Worm (Caenorhabditis elegans) whole organism, L3 larva: ENCODE results near the gene acbp-6.
A peak's percentile ranks its signal among the peaks of the same experiment; 100 is the strongest.

Experiments
- R02D3.7 ChIP-seq: fragments of 150-350 bp; optimal IDR thresholded peaks from 2 replicates; lab custom pipeline; 2014; ENCODE audit warnings: missing biosample characterization, missing genetic modification characterization
- ZK546.5 ChIP-seq: sonication (generic microtip); optimal IDR thresholded peaks from 2 replicates; lab custom pipeline; 2017; ENCODE audit warnings: missing biosample characterization, missing genetic modification characterization
- ama-1 ChIP-seq: fragments of 150-350 bp; optimal IDR thresholded peaks from 2 replicates; lab custom pipeline; 2018
- ceh-16 ChIP-seq: sonication (generic microtip); optimal IDR thresholded peaks from 2 replicates; lab custom pipeline; 2017; ENCODE audit warnings: missing biosample characterization, missing genetic modification characterization
- ceh-28 ChIP-seq: fragments of 150-350 bp; optimal IDR thresholded peaks from 2 replicates; lab custom pipeline; 2014; ENCODE audit warnings: missing biosample characterization, missing genetic modification reagents, missing genetic modification characterization
- ceh-82 ChIP-seq: fragments of 150-350 bp; optimal IDR thresholded peaks from 2 replicates; lab custom pipeline; 2014; ENCODE audit warnings: missing biosample characterization, missing genetic modification characterization
- ceh-9 ChIP-seq: sonication (generic microtip); optimal IDR thresholded peaks from 2 replicates; lab custom pipeline; 2018; ENCODE audit warnings: missing biosample characterization, missing genetic modification characterization
- daf-12 ChIP-seq: fragments of 150-350 bp; optimal IDR thresholded peaks from 2 replicates; lab custom pipeline; 2014; ENCODE audit warnings: missing biosample characterization, missing genetic modification reagents, missing genetic modification characterization
- egl-27 ChIP-seq: sonication (generic microtip); optimal IDR thresholded peaks from 4 replicates; lab custom pipeline; 2017; ENCODE audit warnings: missing biosample characterization, missing genetic modification reagents, missing genetic modification characterization
- egl-5 ChIP-seq: fragments of 150-350 bp; optimal IDR thresholded peaks from 2 replicates; lab custom pipeline; 2017; ENCODE audit warnings: missing biosample characterization, missing genetic modification reagents, missing genetic modification characterization, inconsistent platforms
- elt-1 ChIP-seq: fragments of 150-350 bp; optimal IDR thresholded peaks from 2 replicates; lab custom pipeline; 2014; ENCODE audit warnings: missing biosample characterization, missing genetic modification characterization
- elt-2 ChIP-seq: sonication (generic microtip); optimal IDR thresholded peaks from 2 replicates; lab custom pipeline; 2016; ENCODE audit warnings: missing genetic modification reagents, mild to moderate bottlenecking, missing genetic modification characterization, missing compliant biosample characterization
- elt-3 ChIP-seq, 3 experiments: fragments of 150-350 bp in 1 of 3; sonication (generic microtip) in 2 of 3; optimal IDR thresholded peaks; 2 replicates in 2 of 3; 4 replicates in 1 of 3; lab custom pipeline; 2014 to 2017; ENCODE audit warnings: missing biosample characterization in 3 of 3, missing genetic modification characterization in 3 of 3
- eor-1 ChIP-seq, 2 experiments: fragments of 150-350 bp; optimal IDR thresholded peaks; 2 replicates each; lab custom pipeline; 2014 to 2018; ENCODE audit warnings: missing biosample characterization in 2 of 2, missing genetic modification characterization in 2 of 2
- fkh-10 ChIP-seq: sonication (generic microtip); optimal IDR thresholded peaks from 2 replicates; lab custom pipeline; 2017; ENCODE audit warnings: missing biosample characterization, missing genetic modification reagents, missing genetic modification characterization
- fos-1 ChIP-seq: fragments of 150-350 bp; optimal IDR thresholded peaks from 2 replicates; lab custom pipeline; 2014; ENCODE audit warnings: missing biosample characterization, missing genetic modification characterization
- hmg-11 ChIP-seq: sonication (generic microtip); optimal IDR thresholded peaks from 2 replicates; lab custom pipeline; 2016; ENCODE audit warnings: missing genetic modification characterization, missing compliant biosample characterization
- lin-15B ChIP-seq: fragments of 150-350 bp; optimal IDR thresholded peaks from 2 replicates; lab custom pipeline; 2014; ENCODE audit warnings: missing biosample characterization, missing genetic modification characterization
- lin-39 ChIP-seq: fragments of 150-350 bp; optimal IDR thresholded peaks from 2 replicates; lab custom pipeline; 2018; ENCODE audit warnings: missing biosample characterization, missing genetic modification reagents, missing genetic modification characterization
- lsy-12 ChIP-seq: sonication (generic microtip); optimal IDR thresholded peaks from 2 replicates; lab custom pipeline; 2016; ENCODE audit warnings: mild to moderate bottlenecking, missing genetic modification characterization, missing compliant biosample characterization
- mdl-1 ChIP-seq: fragments of 150-350 bp; optimal IDR thresholded peaks from 2 replicates; lab custom pipeline; 2014; ENCODE audit warnings: missing biosample characterization, missing genetic modification characterization
- mml-1 ChIP-seq: fragments of 150-350 bp; sonication (generic microtip); optimal IDR thresholded peaks from 3 replicates; lab custom pipeline; 2014; ENCODE audit warnings: missing biosample characterization, missing genetic modification characterization
- nfya-1 ChIP-seq: sonication (generic microtip); optimal IDR thresholded peaks from 2 replicates; lab custom pipeline; 2017; ENCODE audit warnings: missing genetic modification characterization, mild to moderate bottlenecking, missing compliant biosample characterization, antibody characterized with exemption, moderate library complexity; ENCODE audit not compliant: insufficient read depth
- nhr-11 ChIP-seq: fragments of 150-350 bp; optimal IDR thresholded peaks from 2 replicates; lab custom pipeline; 2014; ENCODE audit warnings: missing biosample characterization, missing genetic modification characterization
- nhr-12 ChIP-seq: fragments of 150-350 bp; optimal IDR thresholded peaks from 2 replicates; lab custom pipeline; 2014; ENCODE audit warnings: missing biosample characterization, missing genetic modification characterization
- nhr-23 ChIP-seq: fragments of 150-350 bp; optimal IDR thresholded peaks from 2 replicates; lab custom pipeline; 2014; ENCODE audit warnings: missing biosample characterization, missing genetic modification reagents, missing genetic modification characterization
- nhr-237 ChIP-seq: fragments of 150-350 bp; optimal IDR thresholded peaks from 2 replicates; lab custom pipeline; 2014; ENCODE audit warnings: missing biosample characterization, missing genetic modification characterization
- nhr-25 ChIP-seq: sonication (generic microtip); optimal IDR thresholded peaks from 2 replicates; lab custom pipeline; 2017; ENCODE audit warnings: missing biosample characterization, missing genetic modification characterization
- nhr-28 ChIP-seq: fragments of 150-350 bp; optimal IDR thresholded peaks from 2 replicates; lab custom pipeline; 2014; ENCODE audit warnings: missing biosample characterization, missing genetic modification characterization
- nhr-43 ChIP-seq: sonication (generic microtip); optimal IDR thresholded peaks from 2 replicates; lab custom pipeline; 2016; ENCODE audit warnings: mild to moderate bottlenecking, missing genetic modification characterization, missing compliant biosample characterization; ENCODE audit not compliant: poor library complexity, severe bottlenecking
- nhr-67 ChIP-seq: fragments of 150-350 bp; optimal IDR thresholded peaks from 2 replicates; lab custom pipeline; 2014; ENCODE audit warnings: missing biosample characterization, missing genetic modification characterization
- nhr-76 ChIP-seq: fragments of 150-350 bp; sonication (generic microtip); optimal IDR thresholded peaks from 5 replicates; lab custom pipeline; 2014; ENCODE audit warnings: missing biosample characterization, missing genetic modification characterization
- nhr-77 ChIP-seq: fragments of 150-350 bp; optimal IDR thresholded peaks from 2 replicates; lab custom pipeline; 2014; ENCODE audit warnings: missing biosample characterization, missing genetic modification characterization
- pha-4 ChIP-seq: fragments of 150-350 bp; optimal IDR thresholded peaks from 2 replicates; lab custom pipeline; 2014; ENCODE audit warnings: missing biosample characterization, missing genetic modification reagents, missing genetic modification characterization
- pqm-1 ChIP-seq: fragments of 150-350 bp; optimal IDR thresholded peaks from 2 replicates; lab custom pipeline; 2017; ENCODE audit warnings: missing biosample characterization, missing genetic modification characterization, inconsistent platforms
- skn-1 ChIP-seq: fragments of 150-350 bp; optimal IDR thresholded peaks from 2 replicates; lab custom pipeline; 2014; ENCODE audit warnings: missing biosample characterization, missing genetic modification characterization
- snpc-4 ChIP-seq: fragments of 150-350 bp; optimal IDR thresholded peaks from 2 replicates; lab custom pipeline; 2014; ENCODE audit warnings: missing biosample characterization, missing genetic modification characterization
- tbx-2 ChIP-seq: sonication (generic microtip); optimal IDR thresholded peaks from 2 replicates; lab custom pipeline; 2016; ENCODE audit warnings: mild to moderate bottlenecking, missing genetic modification characterization, missing compliant biosample characterization
- unc-62 ChIP-seq: fragments of 150-350 bp; sonication (generic microtip); optimal IDR thresholded peaks from 4 replicates; lab custom pipeline; 2014; ENCODE audit warnings: missing biosample characterization, missing genetic modification reagents, missing genetic modification characterization
- zag-1 ChIP-seq: fragments of 150-350 bp; optimal IDR thresholded peaks from 2 replicates; lab custom pipeline; 2014; ENCODE audit warnings: missing biosample characterization, missing genetic modification characterization
- ztf-11 ChIP-seq: fragments of 150-350 bp; optimal IDR thresholded peaks from 2 replicates; lab custom pipeline; 2014; ENCODE audit warnings: missing biosample characterization, missing genetic modification characterization
- ztf-4 ChIP-seq: fragments of 150-350 bp; optimal IDR thresholded peaks from 2 replicates; lab custom pipeline; 2014; ENCODE audit warnings: missing biosample characterization, missing genetic modification characterization

Gene acbp-6

DNA sequence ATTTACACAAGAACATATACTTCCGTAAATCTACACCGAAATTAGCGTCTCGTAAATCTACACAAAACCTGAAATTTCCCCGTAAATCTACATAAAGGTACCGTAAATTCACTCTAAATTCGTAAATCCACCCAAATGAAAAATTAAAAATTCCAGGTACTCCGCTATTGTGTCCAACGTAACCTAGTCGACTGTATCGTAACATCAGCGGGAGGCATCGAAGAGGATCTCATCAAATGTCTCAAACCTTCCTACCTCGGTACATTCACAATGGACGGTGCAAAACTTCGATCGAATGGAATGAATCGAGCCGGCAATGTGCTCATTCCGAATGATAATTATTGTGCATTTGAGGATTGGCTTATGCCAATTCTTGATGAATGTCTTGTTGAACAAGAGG is 21.4 kb upstream of the acbp-6 start:
- no peak for TF ChIP-seq zag-1
- TF ChIP-seq nhr-11 = no peak
- no peak for TF ChIP-seq R02D3.7 (tag; lab: Kevin White, UChicago)
- TF ChIP-seq nhr-28 (tag; lab: Kevin White, UChicago) = no peak
- no peak for TF ChIP-seq mdl-1 (tag; lab: Kevin White, UChicago)
- no peak for TF ChIP-seq fkh-10 (GFP tag; lab: Kevin White, UChicago)
- no peak for TF ChIP-seq lin-39 (tag; lab: Kevin White, UChicago)
- no peak for TF ChIP-seq ceh-9
- no peak for TF ChIP-seq elt-3 (tag; optimal IDR thresholded peaks at IDR 0.05; lab: Kevin White, UChicago)
- TF ChIP-seq elt-1 (tag; lab: Kevin White, UChicago) = no peak
- TF ChIP-seq skn-1 (tag; lab: Kevin White, UChicago) = no peak
- TF ChIP-seq nfya-1 (tag; lab: Kevin White, UChicago) = no peak
- no peak for TF ChIP-seq lsy-12 (tag; lab: Kevin White, UChicago)
- no peak for TF ChIP-seq nhr-67
- no peak for TF ChIP-seq pha-4 (tag; lab: Kevin White, UChicago)
- no peak for TF ChIP-seq hmg-11 (tag; lab: Kevin White, UChicago)
- TF ChIP-seq ceh-28 = no peak
- TF ChIP-seq ceh-82 (tag; lab: Kevin White, UChicago) = no peak
- TF ChIP-seq ama-1 (lab: Kevin White, UChicago) = no peak
- TF ChIP-seq, all 47 proteins: peak for 0

DNA sequence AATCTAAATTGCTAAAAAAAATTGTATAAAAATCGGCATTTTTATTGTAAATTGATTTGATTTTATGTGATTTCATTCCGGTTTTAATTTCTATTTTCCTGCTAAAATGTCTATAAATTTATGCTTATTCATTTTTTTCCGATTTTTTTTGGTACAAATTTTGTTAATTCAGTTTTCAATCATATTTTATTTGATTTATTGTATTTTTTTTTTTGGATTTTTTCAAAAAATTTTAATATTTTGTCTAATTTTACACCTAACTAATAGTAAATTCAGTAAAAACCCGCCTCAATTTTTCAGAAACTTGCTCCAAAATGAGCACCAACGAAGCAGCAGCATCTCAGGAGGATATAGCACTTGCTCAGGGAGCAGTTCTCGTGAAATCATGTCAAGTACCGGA is 19.2 kb upstream of the acbp-6 start, which contains the start of gene dhps-1:
Gene dhps-1, plus strand, starts transcription at position 301 of the 400 bp plus-strand sequence.
- TF ChIP-seq ceh-9 (no peak), lsy-12 (tag; lab: Kevin White, UChicago) (no peak), ztf-11 (no peak), nhr-237 (tag; lab: Kevin White, UChicago) (no peak), ZK546.5 (tag; lab: Kevin White, UChicago) (no peak), nhr-43 (tag; lab: Kevin White, UChicago) (no peak), skn-1 (tag; lab: Kevin White, UChicago) (no peak), nhr-77 (tag; lab: Kevin White, UChicago) (no peak), pqm-1 (no peak), nhr-11 (no peak), unc-62 (GFP tag; lab: Kevin White, UChicago) (no peak), fkh-10 (GFP tag; lab: Kevin White, UChicago) (no peak), ztf-4 (tag; lab: Kevin White, UChicago) (no peak), egl-27 (tag; lab: Kevin White, UChicago) (no peak), zag-1 (no peak), hmg-11 (tag; lab: Kevin White, UChicago) (no peak), R02D3.7 (tag; lab: Kevin White, UChicago) (no peak)
- TF ChIP-seq, all 47 proteins: peak for 0

DNA sequence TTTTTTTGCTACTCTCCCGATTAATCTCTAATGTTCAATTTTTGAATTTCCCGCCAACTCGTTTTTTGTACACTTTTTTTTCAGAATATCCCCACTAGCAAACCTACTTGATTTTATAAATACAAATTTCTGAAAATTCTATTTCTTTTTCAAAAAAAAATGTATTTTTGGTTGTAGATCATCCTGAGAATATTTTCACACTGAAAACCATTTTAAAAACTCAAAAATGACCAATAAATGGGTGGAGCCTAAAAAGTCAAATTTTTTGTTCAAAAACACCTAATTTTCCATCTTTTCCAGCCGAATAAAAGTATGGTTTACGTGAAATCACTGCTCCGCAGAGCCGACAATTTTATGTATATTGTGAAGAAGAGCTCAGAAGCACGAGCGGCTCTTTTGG is 15.2 kb upstream of the acbp-6 start, which contains the start of gene Y17G7B.3:
Gene Y17G7B.3, plus strand, starts transcription at position 301 of the 400 bp plus-strand sequence.
- TF ChIP-seq daf-12 (tag; lab: Kevin White, UChicago) = no peak
- TF ChIP-seq ceh-9 = no peak
- no peak for TF ChIP-seq nhr-67
- TF ChIP-seq ceh-28 = no peak

DNA sequence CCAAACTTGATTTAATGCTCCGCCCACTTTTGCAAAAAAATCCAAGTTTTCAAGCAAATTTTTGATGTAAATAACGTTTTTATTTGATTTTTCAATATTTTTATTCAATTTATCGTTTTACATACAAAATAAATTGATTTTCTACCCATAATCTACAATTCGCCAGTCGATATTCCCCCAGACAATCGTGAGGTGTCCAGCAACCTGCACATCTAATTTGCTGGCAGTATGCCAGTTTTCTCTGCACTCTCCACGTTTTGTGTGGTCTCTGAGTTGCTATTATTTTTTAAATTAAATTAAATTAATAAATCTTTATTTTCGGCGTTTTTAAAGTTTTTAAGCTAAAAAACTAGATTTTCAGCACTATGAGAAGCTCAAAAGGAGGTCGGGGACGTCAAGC is 6.6 kb upstream of the acbp-6 start:
- TF ChIP-seq nhr-43 (tag; lab: Kevin White, UChicago) = peak; percentile 90
- TF ChIP-seq pqm-1 = peak; percentile 76
- TF ChIP-seq ceh-28 = peak; percentile 86
- no peak for TF ChIP-seq elt-1 (tag; lab: Kevin White, UChicago)
- TF ChIP-seq lsy-12 (tag; lab: Kevin White, UChicago) = no peak
- no peak for TF ChIP-seq hmg-11 (tag; lab: Kevin White, UChicago)
- peak; percentile 69 for TF ChIP-seq ceh-82 (tag; lab: Kevin White, UChicago)
- no peak for TF ChIP-seq nhr-67
- TF ChIP-seq mml-1 (tag; lab: Kevin White, UChicago) = no peak
- peak; percentile 43 for TF ChIP-seq mdl-1 (tag; lab: Kevin White, UChicago)
- no peak for TF ChIP-seq nhr-28 (tag; lab: Kevin White, UChicago)
- peak; percentile 95 for TF ChIP-seq ZK546.5 (tag; lab: Kevin White, UChicago)
- TF ChIP-seq nhr-76 (tag; lab: Kevin White, UChicago) = no peak
- no peak for TF ChIP-seq ceh-9
- no peak for TF ChIP-seq nhr-12 (tag; lab: Kevin White, UChicago)
- TF ChIP-seq egl-27 (tag; lab: Kevin White, UChicago) = peak; percentile 30
- no peak for TF ChIP-seq nhr-237 (tag; lab: Kevin White, UChicago)
- TF ChIP-seq nfya-1 (tag; lab: Kevin White, UChicago) = peak; percentile 83
- TF ChIP-seq ztf-4 (tag; lab: Kevin White, UChicago) = peak; percentile 79
- TF ChIP-seq tbx-2 (tag; lab: Kevin White, UChicago) = peak; percentile 71
- TF ChIP-seq fkh-10 (GFP tag; lab: Kevin White, UChicago) = peak; percentile 86
- no peak for TF ChIP-seq eor-1 (tag; optimal IDR thresholded peaks at IDR 0.05; lab: Kevin White, UChicago)
- TF ChIP-seq pha-4 (tag; lab: Kevin White, UChicago) = peak; percentile 93
- TF ChIP-seq ama-1 (lab: Kevin White, UChicago) = peak; percentile 60
- no peak for TF ChIP-seq ceh-16 (tag; lab: Kevin White, UChicago)
- TF ChIP-seq elt-3 (tag; optimal IDR thresholded peaks at IDR 0.05; lab: Kevin White, UChicago) = no peak
- peak; percentile 44 for TF ChIP-seq lin-39 (tag; lab: Kevin White, UChicago)
- TF ChIP-seq R02D3.7 (tag; lab: Kevin White, UChicago) = peak; percentile 85
- peak; percentile 67 for TF ChIP-seq nhr-77 (tag; lab: Kevin White, UChicago)
- peak; percentile 95 for TF ChIP-seq lin-15B (tag; lab: Kevin White, UChicago)
- peak; percentile 69 for TF ChIP-seq nhr-25 (tag; lab: Kevin White, UChicago)
- TF ChIP-seq egl-5 (tag; lab: Kevin White, UChicago) = peak; percentile 61
- peak; percentile 73 for TF ChIP-seq elt-2 (tag; lab: Kevin White, UChicago)
- peak; percentile 57 for TF ChIP-seq snpc-4 (tag; lab: Kevin White, UChicago)
- peak; percentile 98 for TF ChIP-seq nhr-23 (tag; lab: Kevin White, UChicago)
- peak; percentile 39 for TF ChIP-seq skn-1 (tag; lab: Kevin White, UChicago)
- TF ChIP-seq fos-1 = peak; percentile 69
- peak; percentile 77 for TF ChIP-seq nhr-11
